Worm (Caenorhabditis elegans) whole organism, early embryonic: ENCODE results near the gene fbxc-31.

Source experiments
- ama-1 ChIP-seq: fragments of 150-350 bp; optimal IDR thresholded peaks from 2 replicates; lab custom pipeline; 2014
- ceh-13 ChIP-seq: fragments of 200-800 bp; sonication (Bioruptor generic); optimal IDR thresholded peaks from 2 replicates; lab custom pipeline; 2018; ENCODE audit warnings: mild to moderate bottlenecking, missing genetic modification characterization, missing compliant biosample characterization
- ceh-36 ChIP-seq: sonication (generic microtip); optimal IDR thresholded peaks from 2 replicates; lab custom pipeline; 2016; ENCODE audit warnings: missing genetic modification characterization, inconsistent platforms, missing compliant biosample characterization
- flt-1 ChIP-seq: fragments of 200-800 bp; sonication (Bioruptor generic); IDR thresholded peaks from 2 replicates; pipeline ENCODE4 v1.3.6; 2022; ENCODE audit warnings: missing genetic modification characterization, missing compliant biosample characterization
- hmbx-1 ChIP-seq: sonication (generic microtip); optimal IDR thresholded peaks from 2 replicates; lab custom pipeline; 2016; ENCODE audit warnings: mild to moderate bottlenecking, missing genetic modification characterization, missing compliant biosample characterization
- hmg-4 ChIP-seq: fragments of 200-800 bp; sonication (Bioruptor generic); optimal IDR thresholded peaks from 2 replicates; lab custom pipeline; 2018; ENCODE audit warnings: mild to moderate bottlenecking, missing genetic modification characterization, missing compliant biosample characterization
- pes-1 ChIP-seq: fragments of 200-800 bp; sonication (Bioruptor generic); IDR thresholded peaks from 2 replicates; pipeline ENCODE4 v1.3.6; 2022; ENCODE audit warnings: missing genetic modification reagents, missing genetic modification characterization, missing compliant biosample characterization

DNA sequence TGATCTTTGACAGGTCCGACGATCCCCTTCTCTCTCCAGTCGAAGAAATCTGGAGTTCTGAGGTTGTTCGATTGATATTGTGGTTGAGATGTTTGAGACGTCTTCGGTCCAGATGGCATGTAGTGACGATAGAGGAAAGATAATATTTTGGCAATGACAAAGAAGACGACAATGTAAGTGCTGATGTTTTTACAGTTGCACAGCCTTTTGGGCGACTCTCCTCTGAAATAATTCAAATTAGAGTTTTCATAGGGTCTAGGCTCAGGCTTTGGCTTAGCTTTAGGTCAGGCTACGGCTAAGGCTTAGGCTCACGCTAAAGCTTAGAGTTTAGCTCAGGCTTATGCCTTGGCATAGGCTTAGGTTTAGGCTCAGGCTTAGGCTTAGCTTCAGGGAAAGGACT is 50.2 kb downstream of the fbxc-31 start, which contains the start of gene C32B5.13:
- TF ChIP-seq flt-1: no peak
- no peak for TF ChIP-seq ama-1 (lab: Kevin White, UChicago)
- TF ChIP-seq hmbx-1 (tag; lab: Kevin White, UChicago): no peak
- no peak for TF ChIP-seq pes-1 (GFP tag; lab: Robert Waterston, UW)
- TF ChIP-seq ceh-13 (GFP tag; lab: Kevin White, UChicago): no peak
- TF ChIP-seq ceh-36 (tag; lab: Kevin White, UChicago): no peak
- TF ChIP-seq hmg-4 (GFP tag; lab: Kevin White, UChicago): no peak
